Fruit fly (Drosophila melanogaster): Measurements from ENCODE around the gene CG14086.
A peak's percentile ranks its signal among the peaks of the same experiment; 100 is the strongest.

DNA sequence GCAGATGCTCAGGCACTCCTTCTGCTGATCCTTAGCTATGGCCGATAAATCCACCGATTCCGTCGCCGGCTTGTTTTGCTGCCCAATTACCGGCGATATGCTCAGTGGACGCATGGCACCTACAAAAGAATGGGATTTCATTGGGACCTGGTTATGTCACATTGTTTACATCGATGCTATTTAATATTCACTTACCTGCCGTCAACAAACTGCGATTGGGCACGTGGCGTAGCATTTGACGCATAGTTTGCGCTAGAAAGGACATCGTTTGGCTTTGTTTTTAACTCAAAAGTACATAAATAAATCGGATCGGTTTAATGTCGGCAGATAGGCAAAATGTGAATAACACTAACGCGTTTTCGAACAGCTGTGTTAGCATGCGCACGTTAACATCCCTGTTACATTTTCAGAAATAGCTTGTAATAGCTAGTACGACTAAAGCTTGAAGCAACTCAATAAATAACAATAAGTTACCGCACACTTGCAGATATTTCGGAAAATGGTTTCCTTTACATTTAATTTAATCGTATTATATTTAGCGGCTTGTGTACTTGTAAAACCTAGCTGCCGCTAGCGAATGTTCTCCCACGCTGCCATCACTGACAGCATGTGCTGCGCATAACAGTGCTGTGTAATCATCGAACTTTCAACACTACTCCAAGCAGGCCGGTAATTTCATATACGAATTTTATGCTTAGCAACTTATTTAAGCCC lies 20.7 kb upstream of the CG14086 start, which contains the start of the genes mRpL21 and rept:
- TF ChIP-seq bab1 (GFP tag; optimal IDR thresholded peaks at IDR 0.05) (peak; percentile 34), pad (GFP tag; optimal IDR thresholded peaks at IDR 0.05) (peak; percentile 64), cic (GFP tag; optimal IDR thresholded peaks at IDR 0.05) (peak; percentile 19), cnc (optimal IDR thresholded peaks at IDR 0.05) (no peak), Mnt (GFP tag; optimal IDR thresholded peaks at IDR 0.05) (peak; percentile 97), tj (GFP tag; optimal IDR thresholded peaks at IDR 0.05) (peak; percentile 23), CG7101 (tag; optimal IDR thresholded peaks at IDR 0.05) (peak; percentile 74), kay (GFP tag; ENCODE audit: borderline replicate concordance) (no peak)

Measured in whole organism, adult.